Fruit fly (Drosophila melanogaster) S2 (cell line): ENCODE data around the gene CG15564.

Experiments used
- CG8478 ChIP-seq: fragments of >200 bp; optimal IDR thresholded peaks from 2 replicates; lab custom pipeline; 2018
- CTCF ChIP-seq, 2 experiments: fragments of >200 bp; optimal IDR thresholded peaks; 2 replicates each; lab custom pipeline; 2018

DNA sequence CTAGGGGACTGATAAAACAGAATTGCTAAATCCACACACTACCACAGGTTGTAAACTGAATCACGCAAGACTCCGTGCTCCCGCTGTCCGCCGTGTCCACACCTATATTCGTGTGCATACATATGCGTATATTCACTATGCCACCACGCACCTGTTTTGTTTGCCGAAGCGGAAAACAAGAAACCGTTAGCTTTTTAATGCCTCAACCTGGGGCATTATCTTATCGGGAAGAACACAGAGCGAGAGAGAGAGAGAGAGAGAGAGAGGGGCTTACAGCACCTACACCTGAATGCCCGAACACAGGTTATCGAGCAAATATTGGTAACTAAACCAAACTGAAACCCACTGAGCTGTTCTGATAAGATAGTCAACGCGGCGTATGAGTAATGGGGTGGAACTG lies 40.5 kb downstream of the CG15564 start:
- TF ChIP-seq CTCF (optimal IDR thresholded peaks at IDR 0.05; lab: Kevin White, UChicago) (no peak), CG8478 (lab: Kevin White, UChicago) (no peak)
